Worm (Caenorhabditis elegans): ENCODE results near the gene fipr-4.

- no peak for TF ChIP-seq him-1 (tag; optimal IDR thresholded peaks at IDR 0.05)
- TF ChIP-seq aptf-2 (GFP tag; conservative IDR thresholded peaks at IDR 0.05): no peak
- no peak for TF ChIP-seq ets-4 (GFP tag; optimal IDR thresholded peaks at IDR 0.05)
- TF ChIP-seq ztf-18 (tag; optimal IDR thresholded peaks at IDR 0.05): no peak
- TF ChIP-seq tbp1 (GFP tag; optimal IDR thresholded peaks at IDR 0.05): no peak
- no peak for TF ChIP-seq repo-1 (tag; optimal IDR thresholded peaks at IDR 0.05)
Observed at ce11 chrV:10237171-10237570, 8.9 kb upstream of the fipr-4 start.

Data from whole organism, young adult.